Worm (Caenorhabditis elegans): ENCODE data around the gene ZK688.9.

The ZK688.9 gene

DNA sequence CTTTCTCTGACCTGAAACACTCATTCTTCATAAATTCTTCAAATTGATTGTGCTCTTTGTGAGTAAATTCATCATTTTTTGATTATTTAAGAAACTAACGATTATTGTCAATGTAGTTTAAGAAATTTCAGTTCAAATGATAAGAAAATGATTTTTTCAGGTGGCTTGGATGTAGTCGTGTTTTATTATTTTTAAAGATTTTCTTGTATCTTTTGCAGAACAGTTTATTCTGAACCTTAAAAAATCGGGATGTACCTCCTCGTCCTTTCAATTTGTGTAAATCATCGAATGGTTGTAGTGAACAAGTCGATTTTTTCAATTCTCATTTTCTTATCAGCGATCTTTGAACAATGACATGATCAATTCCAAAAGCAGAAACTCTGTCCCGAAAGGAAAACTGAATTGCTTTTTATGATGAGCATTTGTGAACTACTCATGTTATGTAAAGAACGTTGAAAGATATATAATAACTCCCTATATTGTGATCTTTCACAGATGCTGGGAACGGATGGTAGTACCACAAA lies 17.5 kb downstream of the ZK688.9 start, which contains the start of gene slc-17.3:
Gene slc-17.3 (minus strand): TSS at position 51 of the 524 bp plus-strand sequence.
- TF ChIP-seq chd-7 (tag; optimal IDR thresholded peaks at IDR 0.05) (no peak), nhr-80 (tag; optimal IDR thresholded peaks at IDR 0.05) (peak; percentile 61)

DNA sequence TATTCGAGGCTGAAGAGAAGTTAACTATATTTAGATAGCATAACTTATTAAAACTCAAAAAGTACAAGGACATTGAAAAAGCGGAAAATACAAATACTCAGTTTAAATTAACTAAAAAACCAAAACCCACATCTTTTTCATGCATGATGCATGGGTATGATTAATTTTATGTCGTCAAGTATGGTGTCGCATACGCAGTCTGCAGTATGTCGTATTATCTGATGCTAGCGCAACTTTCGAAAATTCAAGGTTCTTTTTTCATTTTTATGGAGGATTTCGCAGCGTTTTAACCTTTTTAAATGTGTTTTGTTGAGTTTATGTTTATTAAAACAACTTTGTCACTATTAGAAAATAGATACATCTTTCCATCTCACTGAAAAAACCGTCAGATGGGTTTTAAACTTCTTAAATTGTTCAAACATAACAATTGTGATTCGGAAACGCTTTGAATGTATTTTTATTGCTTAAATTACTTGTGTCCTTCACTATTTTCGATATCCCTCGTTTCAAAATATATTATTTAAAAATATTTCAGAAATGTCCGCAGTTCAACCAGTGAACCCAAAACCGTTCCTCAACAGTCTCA lies 21.2 kb downstream of the ZK688.9 start, which contains the start of gene snr-5:
Gene snr-5 (plus strand): TSS at position 536 of the 586 bp plus-strand sequence.
- no peak for TF ChIP-seq ceh-79 (tag; optimal IDR thresholded peaks at IDR 0.05)
- no peak for TF ChIP-seq B0261.1 (tag; optimal IDR thresholded peaks at IDR 0.05)
- TF ChIP-seq ama-1 (optimal IDR thresholded peaks at IDR 0.05), result no peak
- TF ChIP-seq ama-1 (GFP tag; optimal IDR thresholded peaks at IDR 0.05), result peak in 1 of 2 experiments; percentile 18

DNA sequence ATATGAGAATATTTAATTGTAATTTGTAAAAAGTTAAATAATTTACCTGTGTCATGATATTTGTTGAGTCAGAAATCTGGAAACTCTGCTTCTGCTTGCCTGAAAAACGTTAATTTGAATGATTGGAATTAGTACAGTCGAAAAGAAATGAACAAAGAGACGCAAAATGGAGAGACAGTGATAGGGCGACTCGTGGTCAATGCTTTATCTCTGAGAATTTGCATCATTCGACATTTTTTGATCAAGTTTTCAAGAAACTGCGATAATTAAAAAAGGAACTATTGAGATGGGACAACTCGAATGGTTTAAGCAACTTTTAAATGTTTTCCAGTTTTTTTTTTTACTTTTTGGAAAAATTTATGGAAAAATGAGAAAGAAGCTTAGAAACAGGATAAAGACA lies 21.9 kb downstream of the ZK688.9 start, which contains the start of gene cuc-1:
Gene cuc-1 (minus strand): TSS at position 101 of the 400 bp plus-strand sequence.
- TF ChIP-seq nhr-80 (tag; optimal IDR thresholded peaks at IDR 0.05) (peak; percentile 48), lag-1 (GFP tag; IDR thresholded peaks at IDR 0.05) (no peak)

DNA sequence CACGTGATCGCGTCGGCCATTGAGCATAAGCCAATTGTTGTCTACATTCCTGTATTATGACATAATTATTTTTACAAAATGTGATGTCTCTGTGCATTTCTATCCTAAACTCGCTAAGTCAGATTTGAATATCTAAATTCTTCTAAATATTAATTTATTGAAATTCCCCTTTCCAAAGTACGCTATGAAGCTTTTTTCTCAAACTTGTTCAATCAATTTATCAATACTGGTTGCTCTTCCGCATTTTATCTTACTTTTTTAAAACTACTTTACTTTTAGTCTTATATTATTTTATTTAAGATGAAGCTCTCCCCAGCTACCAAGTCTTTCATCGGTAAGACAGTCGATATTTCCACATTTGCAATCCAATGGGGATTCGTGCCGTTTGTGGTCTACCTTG lies 23.5 kb downstream of the ZK688.9 start, which contains the start of gene tomm-7:
Gene tomm-7 (plus strand): TSS at position 301 of the 400 bp plus-strand sequence.
- TF ChIP-seq C06A6.2 (GFP tag; conservative IDR thresholded peaks at IDR 0.05), result no peak
- no peak for TF ChIP-seq F23B12.7 (tag; optimal IDR thresholded peaks at IDR 0.05; ENCODE audit: insufficient read depth)
- no peak for TF ChIP-seq cebp-1 (GFP tag; IDR thresholded peaks at IDR 0.05)
- TF ChIP-seq cebp-1 (tag; optimal IDR thresholded peaks at IDR 0.05), result no peak
- 0 out of 2 replicates have a peak, but pooled peaks have one; percentile 14 for TF ChIP-seq hmg-1.2 (GFP tag; IDR thresholded peaks at IDR 0.05)
- TF ChIP-seq snpc-1.1 (tag; optimal IDR thresholded peaks at IDR 0.05; ENCODE audit: insufficient read depth), result no peak
- TF ChIP-seq F37B4.10 (GFP tag; IDR thresholded peaks at IDR 0.05), result no peak
- TF ChIP-seq ztf-28 (GFP tag; IDR thresholded peaks at IDR 0.05), result no peak

DNA sequence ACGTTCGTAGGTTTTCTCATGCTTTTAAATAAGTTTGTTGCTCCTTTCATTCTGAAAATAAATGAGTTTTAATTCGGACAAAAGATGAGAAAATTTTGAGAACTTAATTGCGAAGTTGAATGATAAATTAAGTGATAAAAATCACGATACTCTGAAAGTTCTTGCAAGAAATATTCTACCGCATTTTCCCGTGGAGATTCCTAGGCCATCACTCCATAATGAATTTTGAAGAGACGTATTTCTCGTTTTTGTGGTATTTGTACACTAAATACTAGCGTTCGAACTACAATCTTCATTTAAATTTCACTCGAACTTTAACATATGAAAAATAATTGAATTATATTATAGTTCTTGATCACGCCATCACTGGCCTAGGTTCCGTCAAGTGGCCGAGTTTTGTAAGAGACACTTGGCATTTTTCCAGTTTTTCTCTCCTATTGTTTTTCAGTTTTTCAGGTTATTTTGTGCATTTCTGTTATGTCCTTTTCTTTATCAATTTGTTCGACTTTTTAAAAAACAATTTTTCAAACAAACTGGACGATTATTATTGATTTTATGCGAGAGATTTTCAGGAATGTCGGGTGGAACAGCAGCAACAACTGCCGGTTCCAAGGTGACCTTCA lies 24.3 kb downstream of the ZK688.9 start, which contains the start of the genes coq-5 and ufm-1:
Gene coq-5 (minus strand): TSS at position 51 of the 623 bp plus-strand sequence.
Gene ufm-1 (plus strand): TSS at position 573 of the 623 bp plus-strand sequence.
- TF ChIP-seq hmg-1.2 (GFP tag; IDR thresholded peaks at IDR 0.05), result peak; percentile 9; the same call in 1 of the 2 replicates
- no peak for TF ChIP-seq zfh-2 (GFP tag; conservative IDR thresholded peaks at IDR 0.05)
- TF ChIP-seq rcor-1 (GFP tag; IDR thresholded peaks at IDR 0.05), result no peak
- TF ChIP-seq dpl-1 (GFP tag; optimal IDR thresholded peaks at IDR 0.05), result no peak
- TF ChIP-seq dpff-1 (tag; optimal IDR thresholded peaks at IDR 0.05), result no peak
- TF ChIP-seq unc-130 (GFP tag; optimal IDR thresholded peaks at IDR 0.05), result peak; percentile 16
- TF ChIP-seq ZK185.1 (tag; optimal IDR thresholded peaks at IDR 0.05; ENCODE audit: poor library complexity, severe bottlenecking), result peak; percentile 69
- TF ChIP-seq nhr-27 (tag; optimal IDR thresholded peaks at IDR 0.05), result no peak
- no peak for TF ChIP-seq bed-1 (GFP tag; IDR thresholded peaks at IDR 0.05)
- no peak for TF ChIP-seq aptf-3 (GFP tag; IDR thresholded peaks at IDR 0.05)
- no peak for TF ChIP-seq F37B4.10 (GFP tag; IDR thresholded peaks at IDR 0.05)
- TF ChIP-seq let-607 (tag; optimal IDR thresholded peaks at IDR 0.05), result peak in 1 of 2 experiments; percentile 43
- no peak for TF ChIP-seq mes-4 (tag; optimal IDR thresholded peaks at IDR 0.05)
- TF ChIP-seq nhr-80 (tag; optimal IDR thresholded peaks at IDR 0.05), result peak; percentile 5
- no peak for TF ChIP-seq tbp1 (GFP tag; optimal IDR thresholded peaks at IDR 0.05)
- no peak for TF ChIP-seq snpc-1.3 (tag; optimal IDR thresholded peaks at IDR 0.05; ENCODE audit: insufficient read depth)
- TF ChIP-seq madf-10 (tag; optimal IDR thresholded peaks at IDR 0.05), result no peak
- TF ChIP-seq ztf-6 (GFP tag; IDR thresholded peaks at IDR 0.05), result no peak
- TF ChIP-seq mxl-1 (tag; optimal IDR thresholded peaks at IDR 0.05), result no peak
- TF ChIP-seq ceh-27 (GFP tag; optimal IDR thresholded peaks at IDR 0.05), result peak; percentile 31

All from whole organism, young adult.